Fruit fly (Drosophila melanogaster) whole organism, wandering third instar larva: Measurements from ENCODE around the gene CG42833.

Experiments used
- Myc ChIP-seq: fragments of >200 bp; optimal IDR thresholded peaks from 2 replicates; lab custom pipeline; 2017
- psq ChIP-seq: fragments of 200-800 bp; sonication (Bioruptor generic); optimal IDR thresholded peaks from 3 replicates; lab custom pipeline; 2017; ENCODE audit warnings: missing biosample characterization, mild to moderate bottlenecking, missing genetic modification characterization, moderate library complexity

dm6 chr3L:20231369-20231768, 31.5 kb downstream of the CG42833 start, which contains the start of gene CG13813:
- no peak for TF ChIP-seq psq (GFP tag; lab: Kevin White, UChicago)
- no peak for TF ChIP-seq Myc
